Fruit fly (Drosophila melanogaster): ENCODE results near the gene CG44215.

dm6 chr3R:14151840-14152239 is 2.4 kb downstream of the CG44215 start, which contains the start of gene CG14355:
- TF ChIP-seq CG13204 (GFP tag; optimal IDR thresholded peaks at IDR 0.05) (no peak), CG10348 (GFP tag; IDR thresholded peaks at IDR 0.05) (no peak), rn (GFP tag; IDR thresholded peaks at IDR 0.05) (no peak), gl (tag; optimal IDR thresholded peaks at IDR 0.05) (no peak), Ets98B (GFP tag; IDR thresholded peaks at IDR 0.05) (no peak), CG9948 (tag; optimal IDR thresholded peaks at IDR 0.05) (no peak), CG4496 (GFP tag; IDR thresholded peaks at IDR 0.05) (no peak), Pif1B (GFP tag; optimal IDR thresholded peaks at IDR 0.05) (no peak), CG34367 (tag; optimal IDR thresholded peaks at IDR 0.05) (no peak)
